Fruit fly (Drosophila melanogaster) whole organism, pupa: ENCODE results near the gene sgll.

ENCODE experiments used
- CG10348 ChIP-seq: fragments of 200-800 bp; sonication (Bioruptor generic); IDR thresholded peaks from 2 replicates; pipeline ENCODE4 v1.3.6; 2022; ENCODE audit warnings: missing biosample characterization, missing genetic modification characterization
- CG12605 ChIP-seq: fragments of 200-800 bp; sonication (Bioruptor generic); IDR thresholded peaks from 2 replicates; pipeline ENCODE4 v1.3.6; 2022; ENCODE audit warnings: missing biosample characterization, missing genetic modification characterization
- CG13204 ChIP-seq: fragments of 200-800 bp; sonication (Bioruptor generic); optimal IDR thresholded peaks from 2 replicates; lab custom pipeline; 2018; ENCODE audit warnings: missing biosample characterization, mild to moderate bottlenecking, missing genetic modification characterization, moderate library complexity
- CG14655 ChIP-seq: fragments of 200-800 bp; sonication (Bioruptor generic); optimal IDR thresholded peaks from 3 replicates; lab custom pipeline; 2017; ENCODE audit warnings: mild to moderate bottlenecking, missing biosample characterization, missing genetic modification reagents, missing genetic modification characterization
- CG17806 ChIP-seq: fragments of 200-800 bp; sonication (Bioruptor generic); optimal IDR thresholded peaks from 2 replicates; lab custom pipeline; 2018; ENCODE audit warnings: missing biosample characterization, mild to moderate bottlenecking, missing genetic modification characterization, moderate library complexity
- CG32121 ChIP-seq: fragments of 200-800 bp; sonication (Bioruptor generic); IDR thresholded peaks from 2 replicates; pipeline ENCODE4 v1.3.6; 2022; ENCODE audit warnings: missing biosample characterization, missing genetic modification characterization
- CG34367 ChIP-seq: fragments of 200-800 bp; sonication (Bioruptor generic); optimal IDR thresholded peaks from 2 replicates; lab custom pipeline; 2018; ENCODE audit warnings: missing biosample characterization, mild to moderate bottlenecking, missing genetic modification characterization
- CG8301 ChIP-seq: fragments of 200-800 bp; sonication (Bioruptor generic); optimal IDR thresholded peaks from 2 replicates; lab custom pipeline; 2018; ENCODE audit warnings: missing biosample characterization, mild to moderate bottlenecking, missing genetic modification characterization
- D1 ChIP-seq: fragments of 200-800 bp; sonication (Bioruptor generic); optimal IDR thresholded peaks from 2 replicates; lab custom pipeline; 2018; ENCODE audit warnings: missing biosample characterization, mild to moderate bottlenecking, missing genetic modification characterization, moderate library complexity
- EcR ChIP-seq: fragments of 200-800 bp; sonication (Bioruptor generic); optimal IDR thresholded peaks from 3 replicates; lab custom pipeline; 2019; ENCODE audit warnings: missing biosample characterization, missing genetic modification characterization, mild to moderate bottlenecking, moderate library complexity, missing genetic modification reagents
- Ets98B ChIP-seq: fragments of 200-800 bp; sonication (Bioruptor generic); IDR thresholded peaks from 2 replicates; pipeline ENCODE4 v1.3.6; 2022; ENCODE audit warnings: missing biosample characterization, missing genetic modification characterization
- Pif1A ChIP-seq: fragments of 200-800 bp; sonication (Bioruptor generic); optimal IDR thresholded peaks from 3 replicates; lab custom pipeline; 2016; ENCODE audit warnings: missing biosample characterization, missing genetic modification characterization
- Snoo ChIP-seq: fragments of 200-800 bp; sonication (Bioruptor generic); optimal IDR thresholded peaks from 3 replicates; lab custom pipeline; 2017; ENCODE audit warnings: missing biosample characterization, mild to moderate bottlenecking, missing genetic modification characterization, inconsistent platforms
- gl ChIP-seq: fragments of 200-800 bp; sonication (Bioruptor generic); optimal IDR thresholded peaks from 2 replicates; lab custom pipeline; 2018; ENCODE audit warnings: missing biosample characterization, mild to moderate bottlenecking, missing genetic modification characterization

DNA sequence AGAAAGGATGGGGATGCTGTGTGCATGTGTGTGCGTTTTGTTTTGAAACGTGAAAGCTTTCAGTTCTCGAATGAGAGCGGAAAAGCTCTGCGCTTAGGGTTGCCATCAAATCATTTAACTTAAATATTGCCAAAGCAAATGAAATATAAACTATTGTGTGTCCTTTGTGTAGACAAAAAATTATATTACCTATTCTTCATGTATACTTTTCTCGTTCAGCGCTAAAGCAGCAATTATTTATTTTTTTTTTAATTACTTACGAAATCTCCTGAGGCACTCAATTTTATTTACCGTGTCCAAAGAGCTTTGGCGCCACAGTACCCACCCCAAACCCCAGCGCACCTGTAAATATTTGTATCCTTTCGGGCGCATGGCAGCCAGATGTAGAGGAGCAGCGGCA is 11.2 kb downstream of the sgll start:
- no peak for TF ChIP-seq CG32121 (GFP tag; lab: Robert Waterston, UW)
- TF ChIP-seq CG17806 (tag; lab: Kevin White, UChicago): no peak
- peak; percentile 36; the same call in 1 of the 2 replicates for TF ChIP-seq Ets98B (GFP tag; lab: Robert Waterston, UW)
- TF ChIP-seq Pif1A (GFP tag; lab: Kevin White, UChicago): peak; percentile 17
- no peak for TF ChIP-seq CG12605 (GFP tag; lab: Robert Waterston, UW)
- TF ChIP-seq Snoo (tag; lab: Kevin White, UChicago): no peak
- TF ChIP-seq CG10348 (GFP tag; lab: Robert Waterston, UW): no peak
- no peak for TF ChIP-seq CG34367 (tag; lab: Kevin White, UChicago)
- TF ChIP-seq CG13204 (GFP tag; lab: Kevin White, UChicago): no peak
- no peak for TF ChIP-seq EcR (GFP tag; lab: Kevin White, UChicago)
- no peak for TF ChIP-seq CG8301 (tag; lab: Kevin White, UChicago)
- TF ChIP-seq CG14655: peak; percentile 40
- no peak for TF ChIP-seq D1 (tag; lab: Kevin White, UChicago)
- no peak for TF ChIP-seq gl (tag; lab: Kevin White, UChicago)
